ENCODE assay signal across 3 worm cellular contexts in genomic region chrIII:11785961-11786360, ce11.
A peak's percentile ranks its signal among the peaks of the same experiment; 100 is the strongest.
TF ChIP-seq lines count a peak whose summit lies in the region.

Gene tbx-38, minus strand, starts transcription at chrIII:11786061.

TF ChIP-seq in whole organism, L4 larva, 104 proteins besides CTCF, POLR2A, EP300 and RAD21:
- no peak for TF ChIP-seq lir-3 (tag; optimal IDR thresholded peaks at IDR 0.05; lab: Kevin White, UChicago)
- TF ChIP-seq ceh-20 (GFP tag; IDR thresholded peaks at IDR 0.05; lab: Robert Waterston, UW): no peak
- TF ChIP-seq lim-7 (GFP tag; IDR thresholded peaks at IDR 0.05; lab: Robert Waterston, UW): 0 out of 2 replicates have a peak, but pooled peaks have one; percentile 39
- no peak for TF ChIP-seq zag-1 (tag; optimal IDR thresholded peaks at IDR 0.05; lab: Kevin White, UChicago)
TF ChIP-seq in whole organism, L4 larva: peak in this region for 1.

TF ChIP-seq in whole organism, early embryonic, 17 proteins besides CTCF, POLR2A, EP300 and RAD21:
- TF ChIP-seq aly-1 (tag; optimal IDR thresholded peaks at IDR 0.05; lab: Kevin White, UChicago): no peak
- peak; percentile 30 for TF ChIP-seq ets-7 (tag; optimal IDR thresholded peaks at IDR 0.05; lab: Kevin White, UChicago)

TF ChIP-seq in whole organism, young adult, 124 proteins besides CTCF, POLR2A, EP300 and RAD21:
- 0 out of 2 replicates have a peak, but pooled peaks have one; percentile 36 for TF ChIP-seq zfh-2 (GFP tag; conservative IDR thresholded peaks at IDR 0.05; lab: Robert Waterston, UW)
- TF ChIP-seq ccch-3 (GFP tag; optimal IDR thresholded peaks at IDR 0.05; lab: Kevin White, UChicago): no peak
